Worm (Caenorhabditis elegans) whole organism, midembryonic: ENCODE measurements around the gene pbo-5.

Experiments used
- T22C8.4 ChIP-seq: fragments of 200-800 bp; sonication (Bioruptor generic); IDR thresholded peaks from 2 replicates; pipeline ENCODE4 v1.3.6; 2022; ENCODE audit warnings: missing genetic modification characterization, missing compliant biosample characterization
- cog-1 ChIP-seq: sonication (generic microtip); optimal IDR thresholded peaks from 2 replicates; lab custom pipeline; 2016; ENCODE audit warnings: missing genetic modification characterization, missing compliant biosample characterization
- flt-1 ChIP-seq: fragments of 200-800 bp; sonication (Bioruptor generic); IDR thresholded peaks from 2 replicates; pipeline ENCODE4 v1.3.6; 2022; ENCODE audit warnings: missing genetic modification characterization, missing compliant biosample characterization
- klf-2 ChIP-seq: fragments of 200-800 bp; sonication (Bioruptor generic); conservative IDR thresholded peaks from 2 replicates; pipeline ENCODE4 v1.3.6; 2022; ENCODE audit warnings: missing genetic modification reagents, missing genetic modification characterization, missing compliant biosample characterization
- med-1 ChIP-seq: sonication (generic microtip); optimal IDR thresholded peaks from 2 replicates; lab custom pipeline; 2017; ENCODE audit warnings: missing genetic modification characterization, mild to moderate bottlenecking, missing compliant biosample characterization, antibody characterized with exemption, missing genetic modification reagents; ENCODE audit not compliant: insufficient read depth
- ref-1 ChIP-seq: fragments of 200-800 bp; sonication (Bioruptor generic); conservative IDR thresholded peaks from 2 replicates; pipeline ENCODE4 v1.3.6; 2022; ENCODE audit warnings: missing genetic modification reagents, missing genetic modification characterization, missing compliant biosample characterization
- tab-1 ChIP-seq: fragments of 200-800 bp; sonication (Bioruptor generic); IDR thresholded peaks from 2 replicates; pipeline ENCODE4 v1.3.6; 2022; ENCODE audit warnings: missing genetic modification characterization, missing compliant biosample characterization
- ztf-23 ChIP-seq: fragments of 200-800 bp; sonication (Bioruptor generic); IDR thresholded peaks from 2 replicates; pipeline ENCODE4 v1.3.6; 2022; ENCODE audit warnings: missing genetic modification reagents, missing genetic modification characterization, missing compliant biosample characterization
- ztf-29 ChIP-seq: fragments of 200-800 bp; sonication (Bioruptor generic); IDR thresholded peaks from 2 replicates; pipeline ENCODE4 v1.3.6; 2022; ENCODE audit warnings: missing genetic modification reagents, missing genetic modification characterization, missing compliant biosample characterization

Gene pbo-5

DNA sequence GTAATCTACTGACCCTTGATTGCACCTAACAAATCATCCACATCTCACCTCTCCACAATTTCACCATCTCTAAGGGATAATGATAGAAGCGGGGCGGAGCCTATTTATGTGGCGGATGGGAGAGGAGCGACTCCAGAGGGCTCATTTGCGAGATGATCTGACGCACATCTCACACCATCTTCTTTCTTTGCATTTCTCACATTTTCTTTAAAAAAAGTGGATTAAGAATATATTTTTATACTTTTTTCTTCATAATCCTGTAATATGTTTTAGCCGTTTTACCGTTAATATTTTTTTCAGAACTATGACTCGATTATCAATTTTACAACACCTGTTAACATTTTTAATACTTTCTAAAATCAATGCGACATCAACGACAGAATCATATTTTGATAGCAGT is at the start of gene pbo-5:
Gene pbo-5, plus strand, starts transcription at position 301 of the 400 bp plus-strand sequence.
- TF ChIP-seq ztf-29 (GFP tag; lab: Robert Waterston, UW) (no peak), ref-1 (GFP tag; lab: Robert Waterston, UW) (no peak), cog-1 (tag; lab: Kevin White, UChicago) (no peak), med-1 (GFP tag; lab: Kevin White, UChicago) (no peak), tab-1 (no peak), T22C8.4 (GFP tag; lab: Robert Waterston, UW) (no peak), ztf-23 (GFP tag; lab: Robert Waterston, UW) (no peak), flt-1 (GFP tag; lab: Robert Waterston, UW) (no peak)

- TF ChIP-seq T22C8.4 (GFP tag; lab: Robert Waterston, UW): no peak
- TF ChIP-seq tab-1: no peak
- TF ChIP-seq cog-1 (tag; lab: Kevin White, UChicago): no peak
- TF ChIP-seq med-1 (GFP tag; lab: Kevin White, UChicago): no peak
- TF ChIP-seq ztf-23 (GFP tag; lab: Robert Waterston, UW): no peak
- no peak for TF ChIP-seq ztf-29 (GFP tag; lab: Robert Waterston, UW)
- no peak for TF ChIP-seq ref-1 (GFP tag; lab: Robert Waterston, UW)
- no peak for TF ChIP-seq flt-1 (GFP tag; lab: Robert Waterston, UW)
- TF ChIP-seq klf-2 (GFP tag; lab: Robert Waterston, UW): no peak
These were observed 48.9 kb upstream of the pbo-5 start for ce11 chrV:20866406-20866805.

DNA sequence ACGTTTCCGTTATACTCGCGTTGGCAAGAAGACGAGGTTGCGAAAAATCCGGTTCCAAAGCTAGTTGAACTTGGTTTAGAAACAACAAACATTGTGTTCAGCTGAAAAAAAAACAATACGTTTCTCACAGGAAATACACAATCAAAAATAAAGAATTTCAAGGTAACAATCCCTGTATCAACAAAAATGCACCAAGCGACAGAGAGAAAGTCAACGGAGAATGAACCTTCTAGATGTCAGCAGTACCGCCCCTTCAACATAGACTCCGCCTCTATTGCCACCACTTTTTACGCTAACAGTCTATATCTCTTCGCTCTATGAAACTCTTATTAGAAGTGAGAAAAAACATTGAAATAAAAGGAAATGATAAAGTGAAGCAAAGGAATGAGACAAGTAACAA is 47.0 kb upstream of the pbo-5 start, which contains the start of gene F31D4.8:
Gene F31D4.8, minus strand, starts transcription at position 101 of the 400 bp plus-strand sequence.
- TF ChIP-seq klf-2 (GFP tag; lab: Robert Waterston, UW) (no peak), ztf-29 (GFP tag; lab: Robert Waterston, UW) (no peak), T22C8.4 (GFP tag; lab: Robert Waterston, UW) (no peak), ztf-23 (GFP tag; lab: Robert Waterston, UW) (no peak), cog-1 (tag; lab: Kevin White, UChicago) (no peak), med-1 (GFP tag; lab: Kevin White, UChicago) (no peak), tab-1 (no peak), ref-1 (GFP tag; lab: Robert Waterston, UW) (no peak), flt-1 (GFP tag; lab: Robert Waterston, UW) (no peak)

- no peak for TF ChIP-seq ztf-29 (GFP tag; lab: Robert Waterston, UW)
These were observed 44.7 kb upstream of the pbo-5 start for ce11 chrV:20870633-20871032.

DNA sequence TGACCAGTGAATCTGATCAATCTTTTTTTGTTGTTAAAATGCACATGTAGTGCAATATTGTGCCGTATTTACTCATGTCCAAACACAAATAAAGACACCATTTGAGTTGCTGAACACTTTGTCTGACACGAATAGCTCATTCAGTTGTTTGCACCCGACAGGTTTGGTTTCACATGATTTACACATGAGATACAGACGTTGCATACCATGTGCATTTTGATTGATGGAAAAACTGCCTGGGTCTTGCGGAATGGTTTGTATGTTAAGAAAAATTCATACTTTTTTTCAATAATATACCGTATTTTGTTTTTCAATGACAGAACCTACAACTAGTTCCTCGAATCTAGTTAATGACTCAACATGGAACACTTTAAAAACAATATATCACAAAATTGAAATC is 44.1 kb upstream of the pbo-5 start:
- TF ChIP-seq cog-1 (tag; lab: Kevin White, UChicago) (no peak), ref-1 (GFP tag; lab: Robert Waterston, UW) (no peak), T22C8.4 (GFP tag; lab: Robert Waterston, UW) (no peak), klf-2 (GFP tag; lab: Robert Waterston, UW) (no peak), ztf-29 (GFP tag; lab: Robert Waterston, UW) (no peak), tab-1 (no peak), flt-1 (GFP tag; lab: Robert Waterston, UW) (no peak), ztf-23 (GFP tag; lab: Robert Waterston, UW) (no peak), med-1 (GFP tag; lab: Kevin White, UChicago) (no peak)

DNA sequence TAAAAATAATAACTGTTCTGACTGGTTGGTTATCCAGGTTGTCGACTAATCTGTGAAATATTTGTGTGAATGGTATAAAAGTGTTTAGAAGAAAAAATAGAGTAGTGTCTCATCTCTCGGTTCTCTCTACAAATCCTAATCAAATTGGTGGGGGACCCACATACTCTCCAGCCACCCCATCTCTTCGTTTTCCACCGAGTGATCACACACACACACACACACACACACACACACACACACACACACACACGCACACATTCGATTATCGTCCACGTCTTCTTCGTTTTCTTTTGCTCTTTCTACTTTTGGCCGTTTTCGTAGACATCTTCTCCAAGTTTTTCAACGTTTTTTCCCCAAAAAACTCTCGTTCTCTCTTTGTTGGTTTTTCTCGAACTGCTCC is 42.1 kb upstream of the pbo-5 start:
- TF ChIP-seq cog-1 (tag; lab: Kevin White, UChicago) (no peak), klf-2 (GFP tag; lab: Robert Waterston, UW) (no peak), T22C8.4 (GFP tag; lab: Robert Waterston, UW) (no peak), ztf-29 (GFP tag; lab: Robert Waterston, UW) (no peak), med-1 (GFP tag; lab: Kevin White, UChicago) (no peak), ztf-23 (GFP tag; lab: Robert Waterston, UW) (no peak), ref-1 (GFP tag; lab: Robert Waterston, UW) (no peak), tab-1 (no peak), flt-1 (GFP tag; lab: Robert Waterston, UW) (no peak)

DNA sequence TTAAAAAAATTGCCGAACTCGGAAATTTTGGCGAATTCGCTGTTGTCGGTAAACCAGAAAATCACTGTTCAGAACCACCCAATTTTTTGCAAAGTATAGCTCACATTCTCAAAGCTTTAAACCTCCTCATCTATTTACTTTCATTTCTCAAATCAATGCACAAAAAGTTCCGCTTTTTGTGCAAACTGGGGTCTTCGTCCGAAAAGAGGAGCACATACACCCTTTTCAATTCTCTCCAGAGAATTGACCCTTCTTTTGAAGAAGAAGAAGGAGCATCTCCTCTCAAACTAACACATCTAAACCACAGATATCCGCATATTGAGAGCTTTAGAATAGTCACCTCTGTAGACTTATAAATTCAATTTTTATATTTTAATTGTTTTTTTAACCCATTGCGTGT is 40.0 kb upstream of the pbo-5 start:
- TF ChIP-seq T22C8.4 (GFP tag; lab: Robert Waterston, UW): no peak
- no peak for TF ChIP-seq ref-1 (GFP tag; lab: Robert Waterston, UW)
- no peak for TF ChIP-seq cog-1 (tag; lab: Kevin White, UChicago)
- TF ChIP-seq med-1 (GFP tag; lab: Kevin White, UChicago): no peak
- no peak for TF ChIP-seq ztf-23 (GFP tag; lab: Robert Waterston, UW)
- TF ChIP-seq klf-2 (GFP tag; lab: Robert Waterston, UW): no peak
- no peak for TF ChIP-seq ztf-29 (GFP tag; lab: Robert Waterston, UW)
- TF ChIP-seq flt-1 (GFP tag; lab: Robert Waterston, UW): no peak

ce11 chrV:20879069-20879667 is 36.1 kb upstream of the pbo-5 start, which contains the start of gene unc-80:
Gene unc-80, plus strand, starts transcription at chrV:20879601.
- no peak for TF ChIP-seq ztf-29 (GFP tag; lab: Robert Waterston, UW)
- TF ChIP-seq cog-1 (tag; lab: Kevin White, UChicago): no peak
- TF ChIP-seq ztf-23 (GFP tag; lab: Robert Waterston, UW): no peak
- TF ChIP-seq tab-1: no peak
- TF ChIP-seq flt-1 (GFP tag; lab: Robert Waterston, UW): no peak
- TF ChIP-seq T22C8.4 (GFP tag; lab: Robert Waterston, UW): no peak
- no peak for TF ChIP-seq med-1 (GFP tag; lab: Kevin White, UChicago)

ce11 chrV:20891871-20892270 is 23.4 kb upstream of the pbo-5 start:
- no peak for TF ChIP-seq ztf-29 (GFP tag; lab: Robert Waterston, UW)
- no peak for TF ChIP-seq klf-2 (GFP tag; lab: Robert Waterston, UW)
- TF ChIP-seq med-1 (GFP tag; lab: Kevin White, UChicago): no peak
- TF ChIP-seq ref-1 (GFP tag; lab: Robert Waterston, UW): no peak
- TF ChIP-seq T22C8.4 (GFP tag; lab: Robert Waterston, UW): no peak
- TF ChIP-seq ztf-23 (GFP tag; lab: Robert Waterston, UW): no peak
- no peak for TF ChIP-seq flt-1 (GFP tag; lab: Robert Waterston, UW)
- TF ChIP-seq cog-1 (tag; lab: Kevin White, UChicago): no peak
- TF ChIP-seq tab-1: no peak
